Fruit fly (Drosophila melanogaster) whole organism, pupa: ENCODE results near the gene Fpgs1.

Experiments used
- CG10348 ChIP-seq: fragments of 200-800 bp; sonication (Bioruptor generic); IDR thresholded peaks from 2 replicates; pipeline ENCODE4 v1.3.6; 2022; ENCODE audit warnings: missing biosample characterization, missing genetic modification characterization
- CG12605 ChIP-seq: fragments of 200-800 bp; sonication (Bioruptor generic); IDR thresholded peaks from 2 replicates; pipeline ENCODE4 v1.3.6; 2022; ENCODE audit warnings: missing biosample characterization, missing genetic modification characterization
- CG14655 ChIP-seq: fragments of 200-800 bp; sonication (Bioruptor generic); optimal IDR thresholded peaks from 3 replicates; lab custom pipeline; 2017; ENCODE audit warnings: mild to moderate bottlenecking, missing biosample characterization, missing genetic modification reagents, missing genetic modification characterization
- CG15710 ChIP-seq: fragments of 200-800 bp; sonication (Bioruptor generic); optimal IDR thresholded peaks from 2 replicates; lab custom pipeline; 2018; ENCODE audit warnings: missing biosample characterization, mild to moderate bottlenecking, missing genetic modification characterization, moderate library complexity
- CG34367 ChIP-seq: fragments of 200-800 bp; sonication (Bioruptor generic); optimal IDR thresholded peaks from 2 replicates; lab custom pipeline; 2018; ENCODE audit warnings: missing biosample characterization, mild to moderate bottlenecking, missing genetic modification characterization
- CG9948 ChIP-seq: fragments of 200-800 bp; sonication (Bioruptor generic); optimal IDR thresholded peaks from 2 replicates; lab custom pipeline; 2018; ENCODE audit warnings: missing biosample characterization, mild to moderate bottlenecking, missing genetic modification characterization, moderate library complexity
- D1 ChIP-seq: fragments of 200-800 bp; sonication (Bioruptor generic); optimal IDR thresholded peaks from 2 replicates; lab custom pipeline; 2018; ENCODE audit warnings: missing biosample characterization, mild to moderate bottlenecking, missing genetic modification characterization, moderate library complexity
- Pif1A ChIP-seq: fragments of 200-800 bp; sonication (Bioruptor generic); optimal IDR thresholded peaks from 3 replicates; lab custom pipeline; 2016; ENCODE audit warnings: missing biosample characterization, missing genetic modification characterization
- Pif1B ChIP-seq: fragments of 200-800 bp; sonication (Bioruptor generic); optimal IDR thresholded peaks from 3 replicates; lab custom pipeline; 2016; ENCODE audit warnings: missing biosample characterization, missing genetic modification characterization
- Snoo ChIP-seq: fragments of 200-800 bp; sonication (Bioruptor generic); optimal IDR thresholded peaks from 3 replicates; lab custom pipeline; 2017; ENCODE audit warnings: missing biosample characterization, mild to moderate bottlenecking, missing genetic modification characterization, inconsistent platforms
- fd96Ca ChIP-seq: fragments of 200-800 bp; sonication (Bioruptor generic); IDR thresholded peaks from 3 replicates; pipeline ENCODE4 v1.3.6; 2022; ENCODE audit warnings: missing biosample characterization, missing genetic modification characterization
- gl ChIP-seq: fragments of 200-800 bp; sonication (Bioruptor generic); optimal IDR thresholded peaks from 2 replicates; lab custom pipeline; 2018; ENCODE audit warnings: missing biosample characterization, mild to moderate bottlenecking, missing genetic modification characterization
- rn ChIP-seq: fragments of 200-800 bp; sonication (Bioruptor generic); IDR thresholded peaks from 2 replicates; pipeline ENCODE4 v1.3.6; 2022; ENCODE audit warnings: missing biosample characterization, missing genetic modification characterization

dm6 chrX:12633204-12633603 is 21.5 kb downstream of the Fpgs1 start:
- TF ChIP-seq CG12605 (GFP tag; lab: Robert Waterston, UW) (no peak), fd96Ca (GFP tag; lab: Robert Waterston, UW) (no peak), CG14655 (GFP tag; lab: Kevin White, UChicago) (no peak), CG15710 (no peak), Snoo (no peak), Pif1A (no peak), Pif1B (GFP tag; lab: Kevin White, UChicago) (no peak), CG34367 (tag; lab: Kevin White, UChicago) (no peak), CG9948 (tag; lab: Kevin White, UChicago) (no peak), gl (no peak), CG10348 (GFP tag; lab: Robert Waterston, UW) (no peak), D1 (tag; lab: Kevin White, UChicago) (no peak), rn (GFP tag; lab: Robert Waterston, UW) (no peak)
